Worm (Caenorhabditis elegans) whole organism, late embryonic: ENCODE data around the gene cnnm-2.
A peak's percentile ranks its signal among the peaks of the same experiment; 100 is the strongest.

Experiments used
- C38D4.7 ChIP-seq: fragments of 200-800 bp; sonication (Bioruptor generic); optimal IDR thresholded peaks from 2 replicates; lab custom pipeline; 2018; ENCODE audit warnings: mild to moderate bottlenecking, missing genetic modification characterization, moderate library complexity, missing compliant biosample characterization
- F13H6.1 ChIP-seq: sonication (generic microtip); optimal IDR thresholded peaks from 2 replicates; lab custom pipeline; 2016; ENCODE audit warnings: missing genetic modification characterization, missing compliant biosample characterization
- T23F11.4 ChIP-seq: fragments of 200-800 bp; sonication (Bioruptor generic); optimal IDR thresholded peaks from 2 replicates; lab custom pipeline; 2018; ENCODE audit warnings: mild to moderate bottlenecking, missing genetic modification characterization, missing compliant biosample characterization
- ceh-18 ChIP-seq: sonication (generic microtip); optimal IDR thresholded peaks from 2 replicates; lab custom pipeline; 2016; ENCODE audit warnings: missing genetic modification characterization, missing compliant biosample characterization
- ceh-19 ChIP-seq: fragments of 200-800 bp; sonication (Bioruptor generic); optimal IDR thresholded peaks from 2 replicates; lab custom pipeline; 2018; ENCODE audit warnings: mild to moderate bottlenecking, missing genetic modification characterization, missing compliant biosample characterization
- ceh-34 ChIP-seq: sonication (generic microtip); optimal IDR thresholded peaks from 2 replicates; lab custom pipeline; 2016; ENCODE audit warnings: mild to moderate bottlenecking, missing genetic modification characterization, missing compliant biosample characterization
- ceh-45 ChIP-seq: fragments of 200-800 bp; sonication (Bioruptor generic); IDR thresholded peaks from 2 replicates; pipeline ENCODE4 v1.3.6; 2022; ENCODE audit warnings: missing genetic modification reagents, missing genetic modification characterization, missing compliant biosample characterization
- ceh-9 ChIP-seq: sonication (generic microtip); optimal IDR thresholded peaks from 2 replicates; lab custom pipeline; 2016; ENCODE audit warnings: mild to moderate bottlenecking, missing genetic modification characterization, inconsistent platforms, missing compliant biosample characterization
- che-1 ChIP-seq: sonication (generic microtip); optimal IDR thresholded peaks from 2 replicates; lab custom pipeline; 2016; ENCODE audit warnings: mild to moderate bottlenecking, missing genetic modification characterization, missing compliant biosample characterization
- dmd-4 ChIP-seq: sonication (generic microtip); optimal IDR thresholded peaks from 2 replicates; lab custom pipeline; 2016; ENCODE audit warnings: borderline replicate concordance, missing genetic modification characterization, missing compliant biosample characterization
- dve-1 ChIP-seq: sonication (generic microtip); optimal IDR thresholded peaks from 2 replicates; lab custom pipeline; 2017; ENCODE audit warnings: antibody characterized with exemption, mild to moderate bottlenecking, missing genetic modification characterization, missing compliant biosample characterization
- elt-2 ChIP-seq: sonication (generic microtip); optimal IDR thresholded peaks from 2 replicates; lab custom pipeline; 2016; ENCODE audit warnings: missing genetic modification reagents, missing genetic modification characterization, missing compliant biosample characterization
- eyg-1 ChIP-seq: sonication (generic microtip); optimal IDR thresholded peaks from 2 replicates; lab custom pipeline; 2016; ENCODE audit warnings: missing genotype, missing genetic modification characterization, missing compliant biosample characterization
- fax-1 ChIP-seq: sonication (generic microtip); optimal IDR thresholded peaks from 2 replicates; lab custom pipeline; 2016; ENCODE audit warnings: missing genotype, missing genetic modification characterization, missing compliant biosample characterization
- gmeb-2 ChIP-seq: sonication (generic microtip); optimal IDR thresholded peaks from 2 replicates; lab custom pipeline; 2016; ENCODE audit warnings: missing genetic modification characterization, inconsistent platforms, missing compliant biosample characterization
- hlh-15 ChIP-seq: sonication (generic microtip); optimal IDR thresholded peaks from 2 replicates; lab custom pipeline; 2016; ENCODE audit warnings: missing genetic modification characterization, missing compliant biosample characterization
- hlh-6 ChIP-seq: sonication (generic microtip); optimal IDR thresholded peaks from 2 replicates; lab custom pipeline; 2016; ENCODE audit warnings: missing genotype, missing genetic modification characterization, missing compliant biosample characterization
- lim-6 ChIP-seq: sonication (generic microtip); optimal IDR thresholded peaks from 2 replicates; lab custom pipeline; 2016; ENCODE audit warnings: missing genetic modification characterization, missing compliant biosample characterization
- madf-2 ChIP-seq: sonication (generic microtip); optimal IDR thresholded peaks from 2 replicates; lab custom pipeline; 2017; ENCODE audit warnings: missing genetic modification characterization, missing compliant biosample characterization
- nfya-1 ChIP-seq: sonication (generic microtip); optimal IDR thresholded peaks from 2 replicates; lab custom pipeline; 2017; ENCODE audit warnings: missing genetic modification characterization, mild to moderate bottlenecking, missing compliant biosample characterization, antibody characterized with exemption, moderate library complexity
- npax-4 ChIP-seq: sonication (generic microtip); optimal IDR thresholded peaks from 2 replicates; lab custom pipeline; 2016; ENCODE audit warnings: missing genetic modification characterization, missing compliant biosample characterization
- odd-2 ChIP-seq: sonication (generic microtip); optimal IDR thresholded peaks from 2 replicates; lab custom pipeline; 2017; ENCODE audit warnings: antibody characterized with exemption, mild to moderate bottlenecking, missing genetic modification characterization, missing compliant biosample characterization
- pag-3 ChIP-seq: sonication (generic microtip); optimal IDR thresholded peaks from 2 replicates; lab custom pipeline; 2016; ENCODE audit warnings: missing compliant biosample characterization, missing genetic modification characterization, borderline replicate concordance
- pat-9 ChIP-seq: fragments of 200-800 bp; sonication (Bioruptor generic); optimal IDR thresholded peaks from 2 replicates; lab custom pipeline; 2018; ENCODE audit warnings: mild to moderate bottlenecking, missing genetic modification characterization, moderate library complexity, missing compliant biosample characterization
- pha-2 ChIP-seq: sonication (generic microtip); optimal IDR thresholded peaks from 2 replicates; lab custom pipeline; 2017; ENCODE audit warnings: mild to moderate bottlenecking, missing genetic modification characterization, missing compliant biosample characterization
- pqm-1 ChIP-seq: sonication (generic microtip); optimal IDR thresholded peaks from 2 replicates; lab custom pipeline; 2016; ENCODE audit warnings: missing genetic modification characterization, missing compliant biosample characterization
- rnt-1 ChIP-seq: sonication (generic microtip); optimal IDR thresholded peaks from 2 replicates; lab custom pipeline; 2016; ENCODE audit warnings: missing genetic modification characterization, missing compliant biosample characterization
- syd-9 ChIP-seq: sonication (generic microtip); optimal IDR thresholded peaks from 2 replicates; lab custom pipeline; 2016; ENCODE audit warnings: mild to moderate bottlenecking, missing genetic modification characterization, moderate library complexity, missing compliant biosample characterization
- tbx-2 ChIP-seq: sonication (generic microtip); optimal IDR thresholded peaks from 2 replicates; lab custom pipeline; 2016; ENCODE audit warnings: missing genetic modification characterization, missing compliant biosample characterization
- unc-42 ChIP-seq: sonication (generic microtip); optimal IDR thresholded peaks from 2 replicates; lab custom pipeline; 2016; ENCODE audit warnings: missing genotype, missing genetic modification characterization, missing compliant biosample characterization
- unc-55 ChIP-seq: sonication (generic microtip); optimal IDR thresholded peaks from 2 replicates; lab custom pipeline; 2017; ENCODE audit warnings: missing biosample characterization, missing genetic modification reagents, missing genetic modification characterization

The cnnm-2 gene

ce11 chrX:8770316-8770715 is 41.6 kb upstream of the cnnm-2 start:
- TF ChIP-seq unc-55 (GFP tag; lab: Kevin White, UChicago): no peak
- peak; percentile 93 for TF ChIP-seq unc-42 (tag; lab: Kevin White, UChicago)
- TF ChIP-seq, all 69 proteins: peak for 1

- TF ChIP-seq ceh-34 (no peak), T23F11.4 (no peak), odd-2 (tag; lab: Kevin White, UChicago) (no peak), hlh-15 (tag; lab: Kevin White, UChicago) (no peak), lim-6 (no peak), elt-2 (tag; lab: Kevin White, UChicago) (no peak), ceh-9 (tag; lab: Kevin White, UChicago) (no peak), hlh-6 (no peak)
Measured at ce11 chrX:8778558-8778957, 33.3 kb upstream of the cnnm-2 start, which contains the start of gene ZK721.4. TSS of gene ZK721.4 (plus strand) at chrX:8778858.

- TF ChIP-seq T23F11.4 (no peak), madf-2 (tag; lab: Kevin White, UChicago) (no peak), pha-2 (no peak), pag-3 (no peak), fax-1 (tag; lab: Kevin White, UChicago) (no peak), rnt-1 (tag; lab: Kevin White, UChicago) (no peak), F13H6.1 (tag; lab: Kevin White, UChicago) (no peak), che-1 (tag; lab: Kevin White, UChicago) (no peak)
- TF ChIP-seq, all 69 proteins: peak for 0
Measured at ce11 chrX:8784234-8784633, 27.7 kb upstream of the cnnm-2 start, which contains the start of gene ZK721.3. TSS of gene ZK721.3 (plus strand) at chrX:8784534.

- no peak for TF ChIP-seq pqm-1
- peak; percentile 51 for TF ChIP-seq unc-55 (GFP tag; lab: Kevin White, UChicago)
- TF ChIP-seq, all 69 proteins: peak for 1
Measured at ce11 chrX:8786687-8787086, 25.2 kb upstream of the cnnm-2 start.

ce11 chrX:8787689-8788222 is 24.1 kb upstream of the cnnm-2 start:
- no peak for TF ChIP-seq C38D4.7 (GFP tag; lab: Kevin White, UChicago)
- TF ChIP-seq eyg-1 (tag; lab: Kevin White, UChicago): no peak
- no peak for TF ChIP-seq che-1 (tag; lab: Kevin White, UChicago)
- TF ChIP-seq npax-4: no peak
- TF ChIP-seq ceh-9 (tag; lab: Kevin White, UChicago): no peak
- TF ChIP-seq ceh-45 (GFP tag; lab: Robert Waterston, UW): no peak
- no peak for TF ChIP-seq elt-2 (tag; lab: Kevin White, UChicago)
- no peak for TF ChIP-seq T23F11.4
- no peak for TF ChIP-seq rnt-1 (tag; lab: Kevin White, UChicago)
- TF ChIP-seq ceh-19 (GFP tag; lab: Kevin White, UChicago): no peak
- TF ChIP-seq tbx-2 (tag; lab: Kevin White, UChicago): no peak
- no peak for TF ChIP-seq pag-3
- no peak for TF ChIP-seq unc-42 (tag; lab: Kevin White, UChicago)
- no peak for TF ChIP-seq dmd-4 (tag; lab: Kevin White, UChicago)

- TF ChIP-seq syd-9 (peak; percentile 13), gmeb-2 (tag; lab: Kevin White, UChicago) (no peak), pat-9 (tag; lab: Kevin White, UChicago) (no peak), rnt-1 (tag; lab: Kevin White, UChicago) (peak; percentile 75), dve-1 (no peak), unc-55 (GFP tag; lab: Kevin White, UChicago) (peak; percentile 71), nfya-1 (tag; lab: Kevin White, UChicago) (peak; percentile 40), ceh-18 (tag; lab: Kevin White, UChicago) (peak; percentile 72)
Measured at ce11 chrX:8789014-8789506, 22.8 kb upstream of the cnnm-2 start, which contains the start of gene unc-27. TSS of gene unc-27 (plus strand) at chrX:8789456.
